Worm (Caenorhabditis elegans): ENCODE results near the gene C01G12.5.

ce11 chrII:14611307-14611706 is 24.0 kb upstream of the C01G12.5 start:
- no peak for TF ChIP-seq elt-1 (tag; optimal IDR thresholded peaks at IDR 0.05)
- TF ChIP-seq nhr-77 (tag; optimal IDR thresholded peaks at IDR 0.05), result no peak
- TF ChIP-seq ceh-28 (tag; optimal IDR thresholded peaks at IDR 0.05), result no peak
- TF ChIP-seq nhr-28 (tag; optimal IDR thresholded peaks at IDR 0.05), result no peak
- TF ChIP-seq fos-1 (tag; optimal IDR thresholded peaks at IDR 0.05), result no peak
- no peak for TF ChIP-seq sea-2 (GFP tag; optimal IDR thresholded peaks at IDR 0.05)
- TF ChIP-seq fkh-10 (GFP tag; optimal IDR thresholded peaks at IDR 0.05), result no peak
- no peak for TF ChIP-seq ceh-16 (tag; optimal IDR thresholded peaks at IDR 0.05)
